Worm (Caenorhabditis elegans) whole organism, young adult: ENCODE measurements around the gene cdc-14.
"Not testable (repeated sequence)": the region's sequence is repeated elsewhere in the genome, so short reads cannot be mapped to it uniquely, and the experiment has no call there.

Experiments
- efl-1 ChIP-seq: fragments of 150-350 bp; optimal IDR thresholded peaks from 2 replicates; lab custom pipeline; 2014; ENCODE audit warnings: missing biosample characterization, missing genetic modification reagents, missing genetic modification characterization
- lsy-27 ChIP-seq: sonication (generic microtip); optimal IDR thresholded peaks from 2 replicates; lab custom pipeline; 2017; ENCODE audit warnings: missing genetic modification characterization, mild to moderate bottlenecking, missing compliant biosample characterization, antibody characterized with exemption, missing genotype, borderline replicate concordance; ENCODE audit not compliant: insufficient read depth
- nhr-27 ChIP-seq: fragments of 200-800 bp; sonication (Bioruptor generic); optimal IDR thresholded peaks from 2 replicates; lab custom pipeline; 2018; ENCODE audit warnings: mild to moderate bottlenecking, missing genetic modification characterization, moderate library complexity, missing compliant biosample characterization
- repo-1 ChIP-seq: sonication (generic microtip); optimal IDR thresholded peaks from 2 replicates; lab custom pipeline; 2017; ENCODE audit warnings: mild to moderate bottlenecking, missing genetic modification characterization, missing compliant biosample characterization
- rpc-1 ChIP-seq, 2 experiments: fragments of 150-350 bp in 1 of 2; sonication (generic microtip) in 1 of 2; optimal IDR thresholded peaks; 2 replicates each; lab custom pipeline; 2014 to 2018; ENCODE audit warnings: missing biosample characterization in 1 of 2, missing genetic modification characterization in 1 of 2, missing genetic modification reagents in 1 of 2, missing genotype in 1 of 2
- snpc-4 ChIP-seq, 5 experiments: fragments of 150-350 bp in 1 of 5; sonication (generic microtip) in 4 of 5; optimal IDR thresholded peaks; 2 replicates each; lab custom pipeline; 2014 to 2018; ENCODE audit warnings: missing genetic modification characterization in 5 of 5, missing biosample characterization in 3 of 5, antibody characterized with exemption in 2 of 5, mild to moderate bottlenecking in 2 of 5, missing compliant biosample characterization in 2 of 5, missing genotype in 2 of 5, moderate library complexity in 2 of 5, missing genetic modification reagents in 1 of 5

cdc-14 gene

ce11 chrII:5541685-5542084 is 51.5 kb downstream of the cdc-14 start, which contains the start of gene C17C3.24:
Gene C17C3.24 (minus strand): TSS chrII:5541785.
- no peak for TF ChIP-seq rpc-1 (optimal IDR thresholded peaks at IDR 0.05; lab: Kevin White, UChicago)
- no peak for TF ChIP-seq rpc-1 (tag; optimal IDR thresholded peaks at IDR 0.05; lab: Kevin White, UChicago)
- no peak for TF ChIP-seq efl-1 (GFP tag; lab: Kevin White, UChicago)
- no peak for TF ChIP-seq lsy-27 (tag; lab: Kevin White, UChicago)

ce11 chrII:5540113-5540512 is 53.1 kb downstream of the cdc-14 start, which contains the start of gene hlh-27:
Gene hlh-27 (minus strand): TSS chrII:5540213.
- TF ChIP-seq nhr-27; snpc-4 (GFP tag; optimal IDR thresholded peaks at IDR 0.05; lab: Kevin White, UChicago); snpc-4 (tag; optimal IDR thresholded peaks at IDR 0.05; lab: Kevin White, UChicago); repo-1 (tag; lab: Kevin White, UChicago): not testable (repeated sequence)
